Worm (Caenorhabditis elegans): ENCODE data around the gene F31F7.1.

- TF ChIP-seq cog-1 (tag; optimal IDR thresholded peaks at IDR 0.05) (no peak), T22C8.4 (GFP tag; IDR thresholded peaks at IDR 0.05) (no peak), flt-1 (GFP tag; IDR thresholded peaks at IDR 0.05) (no peak), med-1 (GFP tag; optimal IDR thresholded peaks at IDR 0.05; ENCODE audit: insufficient read depth) (no peak), ztf-29 (GFP tag; IDR thresholded peaks at IDR 0.05) (no peak), tab-1 (GFP tag; IDR thresholded peaks at IDR 0.05) (no peak)
These were observed 4.9 kb downstream of the F31F7.1 start, which contains the start of the genes K12B6.4 and spe-49 for ce11 chrV:6281175-6281574.
